Worm (Caenorhabditis elegans): Measurements from ENCODE around the gene F59F5.7.

- TF ChIP-seq ztf-1 (GFP tag; conservative IDR thresholded peaks at IDR 0.05) (no peak), unc-62 (GFP tag; optimal IDR thresholded peaks at IDR 0.05) (no peak), nhr-237 (tag; optimal IDR thresholded peaks at IDR 0.05) (no peak), zag-1 (tag; optimal IDR thresholded peaks at IDR 0.05) (no peak), lsy-2 (tag; optimal IDR thresholded peaks at IDR 0.05) (no peak), ama-1 (optimal IDR thresholded peaks at IDR 0.05) (no peak), R02D3.7 (tag; optimal IDR thresholded peaks at IDR 0.05) (no peak), mab-5 (tag; optimal IDR thresholded peaks at IDR 0.05) (no peak), mdl-1 (tag; optimal IDR thresholded peaks at IDR 0.05) (no peak), ZK546.5 (tag; optimal IDR thresholded peaks at IDR 0.05) (no peak), nhr-12 (tag; optimal IDR thresholded peaks at IDR 0.05) (no peak), fos-1 (tag; optimal IDR thresholded peaks at IDR 0.05) (no peak), F13H6.1 (tag; optimal IDR thresholded peaks at IDR 0.05) (no peak)
Observed at ce11 chrX:10521313-10521712, 38.0 kb upstream of the F59F5.7 start, which contains the start of gene F14F3.4.

Measured in whole organism, L2 larva.